Worm (Caenorhabditis elegans) whole organism, L3 larva: ENCODE measurements around the gene aat-3.

Experiments used
- R02D3.7 ChIP-seq: fragments of 150-350 bp; optimal IDR thresholded peaks from 2 replicates; lab custom pipeline; 2014; ENCODE audit warnings: missing biosample characterization, missing genetic modification characterization
- ZK546.5 ChIP-seq: sonication (generic microtip); optimal IDR thresholded peaks from 2 replicates; lab custom pipeline; 2017; ENCODE audit warnings: missing biosample characterization, missing genetic modification characterization
- aly-2 ChIP-seq: fragments of 150-350 bp; optimal IDR thresholded peaks from 2 replicates; lab custom pipeline; 2014; ENCODE audit warnings: missing biosample characterization, missing genetic modification characterization
- ama-1 ChIP-seq: fragments of 150-350 bp; optimal IDR thresholded peaks from 2 replicates; lab custom pipeline; 2018
- ceh-16 ChIP-seq: sonication (generic microtip); optimal IDR thresholded peaks from 2 replicates; lab custom pipeline; 2017; ENCODE audit warnings: missing biosample characterization, missing genetic modification characterization
- ceh-28 ChIP-seq: fragments of 150-350 bp; optimal IDR thresholded peaks from 2 replicates; lab custom pipeline; 2014; ENCODE audit warnings: missing biosample characterization, missing genetic modification reagents, missing genetic modification characterization
- ceh-82 ChIP-seq: fragments of 150-350 bp; optimal IDR thresholded peaks from 2 replicates; lab custom pipeline; 2014; ENCODE audit warnings: missing biosample characterization, missing genetic modification characterization
- ceh-9 ChIP-seq: sonication (generic microtip); optimal IDR thresholded peaks from 2 replicates; lab custom pipeline; 2018; ENCODE audit warnings: missing biosample characterization, missing genetic modification characterization
- daf-12 ChIP-seq: fragments of 150-350 bp; optimal IDR thresholded peaks from 2 replicates; lab custom pipeline; 2014; ENCODE audit warnings: missing biosample characterization, missing genetic modification reagents, missing genetic modification characterization
- egl-27 ChIP-seq: sonication (generic microtip); optimal IDR thresholded peaks from 4 replicates; lab custom pipeline; 2017; ENCODE audit warnings: missing biosample characterization, missing genetic modification reagents, missing genetic modification characterization
- egl-5 ChIP-seq: fragments of 150-350 bp; optimal IDR thresholded peaks from 2 replicates; lab custom pipeline; 2017; ENCODE audit warnings: missing biosample characterization, missing genetic modification reagents, missing genetic modification characterization, inconsistent platforms
- elt-1 ChIP-seq: fragments of 150-350 bp; optimal IDR thresholded peaks from 2 replicates; lab custom pipeline; 2014; ENCODE audit warnings: missing biosample characterization, missing genetic modification characterization
- elt-2 ChIP-seq: sonication (generic microtip); optimal IDR thresholded peaks from 2 replicates; lab custom pipeline; 2016; ENCODE audit warnings: missing genetic modification reagents, mild to moderate bottlenecking, missing genetic modification characterization, missing compliant biosample characterization
- elt-3 ChIP-seq, 3 experiments: fragments of 150-350 bp in 1 of 3; sonication (generic microtip) in 2 of 3; optimal IDR thresholded peaks; 2 replicates in 2 of 3; 4 replicates in 1 of 3; lab custom pipeline; 2014 to 2017; ENCODE audit warnings: missing biosample characterization in 3 of 3, missing genetic modification characterization in 3 of 3
- eor-1 ChIP-seq, 2 experiments: fragments of 150-350 bp; optimal IDR thresholded peaks; 2 replicates each; lab custom pipeline; 2014 to 2018; ENCODE audit warnings: missing biosample characterization in 2 of 2, missing genetic modification characterization in 2 of 2
- fkh-10 ChIP-seq: sonication (generic microtip); optimal IDR thresholded peaks from 2 replicates; lab custom pipeline; 2017; ENCODE audit warnings: missing biosample characterization, missing genetic modification reagents, missing genetic modification characterization
- fkh-2 ChIP-seq: fragments of 150-350 bp; optimal IDR thresholded peaks from 2 replicates; lab custom pipeline; 2014; ENCODE audit warnings: missing biosample characterization, missing genetic modification reagents, missing genetic modification characterization
- fos-1 ChIP-seq: fragments of 150-350 bp; optimal IDR thresholded peaks from 2 replicates; lab custom pipeline; 2014; ENCODE audit warnings: missing biosample characterization, missing genetic modification characterization
- hmg-11 ChIP-seq: sonication (generic microtip); optimal IDR thresholded peaks from 2 replicates; lab custom pipeline; 2016; ENCODE audit warnings: missing genetic modification characterization, missing compliant biosample characterization
- jun-1 ChIP-seq: fragments of 150-350 bp; optimal IDR thresholded peaks from 2 replicates; lab custom pipeline; 2014; ENCODE audit warnings: missing biosample characterization, missing genetic modification reagents, missing genetic modification characterization
- lin-15B ChIP-seq: fragments of 150-350 bp; optimal IDR thresholded peaks from 2 replicates; lab custom pipeline; 2014; ENCODE audit warnings: missing biosample characterization, missing genetic modification characterization
- lin-39 ChIP-seq: fragments of 150-350 bp; optimal IDR thresholded peaks from 2 replicates; lab custom pipeline; 2018; ENCODE audit warnings: missing biosample characterization, missing genetic modification reagents, missing genetic modification characterization
- lsy-12 ChIP-seq: sonication (generic microtip); optimal IDR thresholded peaks from 2 replicates; lab custom pipeline; 2016; ENCODE audit warnings: mild to moderate bottlenecking, missing genetic modification characterization, missing compliant biosample characterization
- mdl-1 ChIP-seq: fragments of 150-350 bp; optimal IDR thresholded peaks from 2 replicates; lab custom pipeline; 2014; ENCODE audit warnings: missing biosample characterization, missing genetic modification characterization
- mml-1 ChIP-seq: fragments of 150-350 bp; sonication (generic microtip); optimal IDR thresholded peaks from 3 replicates; lab custom pipeline; 2014; ENCODE audit warnings: missing biosample characterization, missing genetic modification characterization
- nfya-1 ChIP-seq: sonication (generic microtip); optimal IDR thresholded peaks from 2 replicates; lab custom pipeline; 2017; ENCODE audit warnings: missing genetic modification characterization, mild to moderate bottlenecking, missing compliant biosample characterization, antibody characterized with exemption, moderate library complexity; ENCODE audit not compliant: insufficient read depth
- nhr-11 ChIP-seq: fragments of 150-350 bp; optimal IDR thresholded peaks from 2 replicates; lab custom pipeline; 2014; ENCODE audit warnings: missing biosample characterization, missing genetic modification characterization
- nhr-12 ChIP-seq: fragments of 150-350 bp; optimal IDR thresholded peaks from 2 replicates; lab custom pipeline; 2014; ENCODE audit warnings: missing biosample characterization, missing genetic modification characterization
- nhr-23 ChIP-seq: fragments of 150-350 bp; optimal IDR thresholded peaks from 2 replicates; lab custom pipeline; 2014; ENCODE audit warnings: missing biosample characterization, missing genetic modification reagents, missing genetic modification characterization
- nhr-237 ChIP-seq: fragments of 150-350 bp; optimal IDR thresholded peaks from 2 replicates; lab custom pipeline; 2014; ENCODE audit warnings: missing biosample characterization, missing genetic modification characterization
- nhr-25 ChIP-seq: sonication (generic microtip); optimal IDR thresholded peaks from 2 replicates; lab custom pipeline; 2017; ENCODE audit warnings: missing biosample characterization, missing genetic modification characterization
- nhr-28 ChIP-seq: fragments of 150-350 bp; optimal IDR thresholded peaks from 2 replicates; lab custom pipeline; 2014; ENCODE audit warnings: missing biosample characterization, missing genetic modification characterization
- nhr-43 ChIP-seq: sonication (generic microtip); optimal IDR thresholded peaks from 2 replicates; lab custom pipeline; 2016; ENCODE audit warnings: mild to moderate bottlenecking, missing genetic modification characterization, missing compliant biosample characterization; ENCODE audit not compliant: poor library complexity, severe bottlenecking
- nhr-67 ChIP-seq: fragments of 150-350 bp; optimal IDR thresholded peaks from 2 replicates; lab custom pipeline; 2014; ENCODE audit warnings: missing biosample characterization, missing genetic modification characterization
- nhr-76 ChIP-seq: fragments of 150-350 bp; sonication (generic microtip); optimal IDR thresholded peaks from 5 replicates; lab custom pipeline; 2014; ENCODE audit warnings: missing biosample characterization, missing genetic modification characterization
- nhr-77 ChIP-seq: fragments of 150-350 bp; optimal IDR thresholded peaks from 2 replicates; lab custom pipeline; 2014; ENCODE audit warnings: missing biosample characterization, missing genetic modification characterization
- pha-4 ChIP-seq: fragments of 150-350 bp; optimal IDR thresholded peaks from 2 replicates; lab custom pipeline; 2014; ENCODE audit warnings: missing biosample characterization, missing genetic modification reagents, missing genetic modification characterization
- pqm-1 ChIP-seq: fragments of 150-350 bp; optimal IDR thresholded peaks from 2 replicates; lab custom pipeline; 2017; ENCODE audit warnings: missing biosample characterization, missing genetic modification characterization, inconsistent platforms
- sea-2 ChIP-seq: fragments of 150-350 bp; sonication (generic microtip); optimal IDR thresholded peaks from 4 replicates; lab custom pipeline; 2014; ENCODE audit warnings: missing biosample characterization, missing genetic modification reagents, missing genetic modification characterization
- skn-1 ChIP-seq: fragments of 150-350 bp; optimal IDR thresholded peaks from 2 replicates; lab custom pipeline; 2014; ENCODE audit warnings: missing biosample characterization, missing genetic modification characterization
- snpc-4 ChIP-seq: fragments of 150-350 bp; optimal IDR thresholded peaks from 2 replicates; lab custom pipeline; 2014; ENCODE audit warnings: missing biosample characterization, missing genetic modification characterization
- tbx-2 ChIP-seq: sonication (generic microtip); optimal IDR thresholded peaks from 2 replicates; lab custom pipeline; 2016; ENCODE audit warnings: mild to moderate bottlenecking, missing genetic modification characterization, missing compliant biosample characterization
- unc-39 ChIP-seq: sonication (generic microtip); optimal IDR thresholded peaks from 4 replicates; lab custom pipeline; 2017; ENCODE audit warnings: missing biosample characterization, missing genetic modification characterization
- unc-62 ChIP-seq: fragments of 150-350 bp; sonication (generic microtip); optimal IDR thresholded peaks from 4 replicates; lab custom pipeline; 2014; ENCODE audit warnings: missing biosample characterization, missing genetic modification reagents, missing genetic modification characterization
- zag-1 ChIP-seq: fragments of 150-350 bp; optimal IDR thresholded peaks from 2 replicates; lab custom pipeline; 2014; ENCODE audit warnings: missing biosample characterization, missing genetic modification characterization
- ztf-11 ChIP-seq: fragments of 150-350 bp; optimal IDR thresholded peaks from 2 replicates; lab custom pipeline; 2014; ENCODE audit warnings: missing biosample characterization, missing genetic modification characterization
- ztf-4 ChIP-seq: fragments of 150-350 bp; optimal IDR thresholded peaks from 2 replicates; lab custom pipeline; 2014; ENCODE audit warnings: missing biosample characterization, missing genetic modification characterization

Gene aat-3

DNA sequence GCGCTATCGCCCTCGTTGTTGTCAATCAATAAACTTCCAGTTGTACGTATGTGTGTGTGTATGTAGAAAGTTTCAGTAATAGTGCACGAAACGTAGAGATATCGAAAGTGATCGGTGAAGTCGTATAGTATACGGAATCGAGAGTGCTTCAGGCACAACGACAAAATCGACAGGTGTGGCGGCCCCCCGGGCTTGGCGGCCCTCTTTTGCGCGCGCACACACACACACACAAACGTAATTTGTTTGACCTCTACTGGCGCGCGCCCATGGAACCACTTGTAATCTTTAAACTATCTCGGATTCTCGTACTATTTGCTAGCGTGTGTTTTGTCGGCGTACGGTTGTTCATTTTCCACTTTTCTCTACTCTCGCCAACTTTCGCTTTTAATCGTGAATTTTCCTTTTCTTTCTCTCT is 39.5 kb downstream of the aat-3 start:
- TF ChIP-seq lin-15B (tag; lab: Kevin White, UChicago), result no peak
- TF ChIP-seq hmg-11 (tag; lab: Kevin White, UChicago), result peak; percentile 67
- TF ChIP-seq ama-1, result no peak
- TF ChIP-seq nfya-1 (tag; lab: Kevin White, UChicago), result peak; percentile 38
- TF ChIP-seq nhr-28, result no peak
- peak; percentile 50 for TF ChIP-seq pha-4 (tag; lab: Kevin White, UChicago)
- TF ChIP-seq ztf-4, result peak; percentile 42
- TF ChIP-seq egl-5 (tag; lab: Kevin White, UChicago), result no peak
- no peak for TF ChIP-seq unc-62 (GFP tag; lab: Kevin White, UChicago)
- no peak for TF ChIP-seq skn-1 (tag; lab: Kevin White, UChicago)
- TF ChIP-seq lsy-12 (tag; lab: Kevin White, UChicago), result peak; percentile 53
- TF ChIP-seq eor-1 (tag; optimal IDR thresholded peaks at IDR 0.05; lab: Kevin White, UChicago), result no peak
- TF ChIP-seq nhr-11 (tag; lab: Kevin White, UChicago), result no peak
- TF ChIP-seq fkh-10 (GFP tag; lab: Kevin White, UChicago), result no peak
- no peak for TF ChIP-seq sea-2 (GFP tag; lab: Kevin White, UChicago)
- TF ChIP-seq ZK546.5 (tag; lab: Kevin White, UChicago), result no peak
- peak; percentile 68 for TF ChIP-seq nhr-43 (tag; lab: Kevin White, UChicago)
- TF ChIP-seq nhr-67 (tag; lab: Kevin White, UChicago), result no peak
- TF ChIP-seq fos-1 (tag; lab: Kevin White, UChicago), result peak; percentile 17
- TF ChIP-seq nhr-76 (tag; lab: Kevin White, UChicago), result no peak
- no peak for TF ChIP-seq daf-12 (tag; lab: Kevin White, UChicago)
- TF ChIP-seq elt-2 (tag; lab: Kevin White, UChicago), result peak; percentile 41
- TF ChIP-seq ztf-11, result no peak
- no peak for TF ChIP-seq nhr-237 (tag; lab: Kevin White, UChicago)
- TF ChIP-seq ceh-16, result no peak
- no peak for TF ChIP-seq snpc-4 (tag; lab: Kevin White, UChicago)
- TF ChIP-seq elt-1 (tag; lab: Kevin White, UChicago), result no peak
- no peak for TF ChIP-seq R02D3.7 (tag; lab: Kevin White, UChicago)
- TF ChIP-seq nhr-25, result peak; percentile 90
- TF ChIP-seq elt-3 (tag; optimal IDR thresholded peaks at IDR 0.05; lab: Kevin White, UChicago), result no peak
- no peak for TF ChIP-seq mml-1 (tag; lab: Kevin White, UChicago)
- no peak for TF ChIP-seq fkh-2 (tag; lab: Kevin White, UChicago)
- no peak for TF ChIP-seq ceh-9
- peak; percentile 87 for TF ChIP-seq nhr-23 (tag; lab: Kevin White, UChicago)
- no peak for TF ChIP-seq egl-27
- no peak for TF ChIP-seq nhr-12 (tag; lab: Kevin White, UChicago)
- TF ChIP-seq nhr-77 (tag; lab: Kevin White, UChicago), result no peak
- TF ChIP-seq ceh-82 (tag; lab: Kevin White, UChicago), result no peak
- TF ChIP-seq zag-1 (tag; lab: Kevin White, UChicago), result no peak
- peak; percentile 62 for TF ChIP-seq ceh-28 (tag; lab: Kevin White, UChicago)
- TF ChIP-seq unc-39 (tag; lab: Kevin White, UChicago), result no peak
- peak; percentile 40 for TF ChIP-seq jun-1 (tag; lab: Kevin White, UChicago)
- TF ChIP-seq lin-39 (tag; lab: Kevin White, UChicago), result peak; percentile 64
- peak; percentile 7 for TF ChIP-seq tbx-2
- TF ChIP-seq pqm-1, result no peak
- no peak for TF ChIP-seq aly-2 (tag; lab: Kevin White, UChicago)
- TF ChIP-seq mdl-1 (tag; lab: Kevin White, UChicago), result no peak
